Worm (Caenorhabditis elegans): ENCODE measurements around the gene psf-1.

The psf-1 gene

ce11 chrII:9967999-9968706 lies at the start of gene psf-1, which contains the start of gene R53.4:
Gene psf-1, plus strand, starts transcription at chrII:9968673.
Gene R53.4, minus strand, starts transcription at chrII:9968049.
- TF ChIP-seq nhr-237 (tag; optimal IDR thresholded peaks at IDR 0.05) (no peak), dpl-1 (GFP tag; optimal IDR thresholded peaks at IDR 0.05) (peak; percentile 85), T20F7.1 (GFP tag; optimal IDR thresholded peaks at IDR 0.05) (peak; percentile 60), set-16 (GFP tag; IDR thresholded peaks at IDR 0.05) (no peak), dve-1 (tag; optimal IDR thresholded peaks at IDR 0.05; ENCODE audit: insufficient read depth) (peak; percentile 43), aly-2 (tag; optimal IDR thresholded peaks at IDR 0.05) (no peak), attf-4 (tag; optimal IDR thresholded peaks at IDR 0.05) (no peak), mxl-3 (GFP tag; optimal IDR thresholded peaks at IDR 0.05) (peak; percentile 22), fkh-10 (GFP tag; optimal IDR thresholded peaks at IDR 0.05) (peak; percentile 2), nhr-77 (tag; optimal IDR thresholded peaks at IDR 0.05) (peak; percentile 31), vab-7 (GFP tag; IDR thresholded peaks at IDR 0.05) (peak; percentile 30; the same call in 1 of the 2 replicates), php-3 (GFP tag; IDR thresholded peaks at IDR 0.05) (no peak), nhr-76 (tag; optimal IDR thresholded peaks at IDR 0.05) (no peak), F10B5.3 (tag; optimal IDR thresholded peaks at IDR 0.05) (no peak), pqm-1 (tag; optimal IDR thresholded peaks at IDR 0.05) (peak; percentile 3), mep-1 (tag; optimal IDR thresholded peaks at IDR 0.05) (peak; percentile 46), fos-1 (tag; optimal IDR thresholded peaks at IDR 0.05) (no peak), daf-16 (GFP tag; optimal IDR thresholded peaks at IDR 0.05) (no peak), daf-16 (tag; optimal IDR thresholded peaks at IDR 0.05) (peak; percentile 23), ceh-44 (GFP tag; IDR thresholded peaks at IDR 0.05) (peak; percentile 61; the same call in 1 of the 2 replicates), nhr-28 (tag; optimal IDR thresholded peaks at IDR 0.05) (peak; percentile 40), rbr-2 (tag; optimal IDR thresholded peaks at IDR 0.05) (peak; percentile 49), lin-38 (GFP tag; IDR thresholded peaks at IDR 0.05) (peak; percentile 56), mxl-2 (GFP tag; conservative IDR thresholded peaks at IDR 0.05) (no peak), lsy-2 (tag; optimal IDR thresholded peaks at IDR 0.05) (peak in 1 of 2 experiments; percentile 90), lin-13 (GFP tag; optimal IDR thresholded peaks at IDR 0.05) (peak; percentile 2), hlh-30 (tag; optimal IDR thresholded peaks at IDR 0.05; ENCODE audit: insufficient read depth) (peak; percentile 60), F37D6.2 (tag; optimal IDR thresholded peaks at IDR 0.05) (no peak), unc-130 (GFP tag; optimal IDR thresholded peaks at IDR 0.05) (peak; percentile 96), hif-1 (tag; optimal IDR thresholded peaks at IDR 0.05) (peak in 1 of 2 experiments; percentile 82), dmd-6 (GFP tag; IDR thresholded peaks at IDR 0.05) (peak; percentile 30; the same call in 1 of the 2 replicates), nhr-111 (GFP tag; optimal IDR thresholded peaks at IDR 0.05) (no peak), hlh-11 (tag; optimal IDR thresholded peaks at IDR 0.05) (peak; percentile 36), aha-1 (tag) (no peak), nhr-11 (tag; optimal IDR thresholded peaks at IDR 0.05) (peak; percentile 87), mes-2 (tag; optimal IDR thresholded peaks at IDR 0.05; ENCODE audit: poor library complexity, severe bottlenecking) (peak; percentile 97), hmg-1.1 (GFP tag; IDR thresholded peaks at IDR 0.05) (peak; percentile 61), nhr-6 (tag; optimal IDR thresholded peaks at IDR 0.05) (peak; percentile 42), D1046.2 (GFP tag; IDR thresholded peaks at IDR 0.05) (no peak), arid-1 (GFP tag; conservative IDR thresholded peaks at IDR 0.05) (0 out of 2 replicates have a peak, but pooled peaks have one; percentile 10), tra-1 (GFP tag; IDR thresholded peaks at IDR 0.05) (0 out of 2 replicates have a peak, but pooled peaks have one; percentile 37), daf-19 (GFP tag; conservative IDR thresholded peaks at IDR 0.05) (no peak)

All from whole organism, L4 larva.